Worm (Caenorhabditis elegans) whole organism, early embryonic: ENCODE measurements around the gene ift-43.

Source experiments
- aly-1 ChIP-seq: sonication (generic microtip); optimal IDR thresholded peaks from 2 replicates; lab custom pipeline; 2016; ENCODE audit warnings: missing genetic modification characterization, missing compliant biosample characterization
- ama-1 ChIP-seq: fragments of 150-350 bp; optimal IDR thresholded peaks from 2 replicates; lab custom pipeline; 2014
- ets-7 ChIP-seq: sonication (generic microtip); optimal IDR thresholded peaks from 2 replicates; lab custom pipeline; 2016; ENCODE audit warnings: missing genotype, missing genetic modification characterization, missing compliant biosample characterization
- flt-1 ChIP-seq: fragments of 200-800 bp; sonication (Bioruptor generic); IDR thresholded peaks from 2 replicates; pipeline ENCODE4 v1.3.6; 2022; ENCODE audit warnings: missing genetic modification characterization, missing compliant biosample characterization
- hmbx-1 ChIP-seq: sonication (generic microtip); optimal IDR thresholded peaks from 2 replicates; lab custom pipeline; 2016; ENCODE audit warnings: mild to moderate bottlenecking, missing genetic modification characterization, missing compliant biosample characterization
- hmg-4 ChIP-seq: fragments of 200-800 bp; sonication (Bioruptor generic); optimal IDR thresholded peaks from 2 replicates; lab custom pipeline; 2018; ENCODE audit warnings: mild to moderate bottlenecking, missing genetic modification characterization, missing compliant biosample characterization
- pes-1 ChIP-seq: fragments of 200-800 bp; sonication (Bioruptor generic); IDR thresholded peaks from 2 replicates; pipeline ENCODE4 v1.3.6; 2022; ENCODE audit warnings: missing genetic modification reagents, missing genetic modification characterization, missing compliant biosample characterization
- scrt-1 ChIP-seq: fragments of 200-800 bp; sonication (Bioruptor generic); IDR thresholded peaks from 2 replicates; pipeline ENCODE4 v1.3.6; 2022; ENCODE audit warnings: missing genetic modification characterization, missing compliant biosample characterization
- tbx-11 ChIP-seq: fragments of 200-800 bp; sonication (Bioruptor generic); IDR thresholded peaks from 2 replicates; pipeline ENCODE4 v1.3.6; 2022; ENCODE audit warnings: missing genetic modification characterization, missing compliant biosample characterization
- tra-4 ChIP-seq: sonication (generic microtip); optimal IDR thresholded peaks from 2 replicates; lab custom pipeline; 2017; ENCODE audit warnings: missing genetic modification characterization, missing compliant biosample characterization

DNA sequence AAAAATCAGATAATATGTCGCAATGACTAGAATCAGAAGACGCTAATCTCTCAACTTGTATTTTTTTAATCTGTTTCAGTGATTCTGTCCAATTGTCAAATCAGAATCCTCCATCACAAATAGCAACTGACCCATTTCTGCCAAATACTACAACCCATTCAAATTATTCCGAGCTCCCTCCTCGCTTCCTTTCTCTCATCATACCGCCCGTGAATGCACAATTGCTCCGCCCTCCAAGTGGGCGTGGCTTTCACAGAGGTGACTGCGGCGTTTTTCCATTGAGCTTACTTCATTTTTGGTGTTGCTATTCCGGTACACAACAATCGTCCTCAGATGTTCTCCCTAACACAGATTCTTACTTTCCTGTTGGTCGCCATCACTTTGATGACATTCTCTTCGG lies 20.1 kb upstream of the ift-43 start, which contains the start of gene flp-27:
- TF ChIP-seq ets-7 (no peak), tbx-11 (GFP tag; lab: Robert Waterston, UW) (no peak), ama-1 (lab: Kevin White, UChicago) (no peak), flt-1 (GFP tag; lab: Robert Waterston, UW) (no peak), tra-4 (tag; lab: Kevin White, UChicago) (no peak), hmg-4 (GFP tag; lab: Kevin White, UChicago) (no peak), hmbx-1 (tag; lab: Kevin White, UChicago) (no peak), scrt-1 (GFP tag; lab: Robert Waterston, UW) (no peak), pes-1 (GFP tag; lab: Robert Waterston, UW) (no peak), aly-1 (no peak)
